Worm (Caenorhabditis elegans): ENCODE results near the gene T26A5.8.

The T26A5.8 gene

ce11 chrIII:6447521-6447920, 15.1 kb downstream of the T26A5.8 start (continued):
- no peak for TF ChIP-seq lin-11 (tag; optimal IDR thresholded peaks at IDR 0.05)
- TF ChIP-seq sem-4 (tag; optimal IDR thresholded peaks at IDR 0.05): no peak
- no peak for TF ChIP-seq ztf-11 (tag; optimal IDR thresholded peaks at IDR 0.05)
- no peak for TF ChIP-seq unc-39 (tag; optimal IDR thresholded peaks at IDR 0.05)
- peak; percentile 48 for TF ChIP-seq blmp-1 (tag; optimal IDR thresholded peaks at IDR 0.05; ENCODE audit: insufficient read depth)
- no peak for TF ChIP-seq lin-39 (tag; optimal IDR thresholded peaks at IDR 0.05)
- TF ChIP-seq nhr-12 (tag; optimal IDR thresholded peaks at IDR 0.05): no peak
- no peak for TF ChIP-seq egl-27 (tag; optimal IDR thresholded peaks at IDR 0.05)
- no peak for TF ChIP-seq nhr-237 (tag; optimal IDR thresholded peaks at IDR 0.05)
- no peak for TF ChIP-seq mbf-1 (tag; optimal IDR thresholded peaks at IDR 0.05)
- TF ChIP-seq dmd-4 (tag; optimal IDR thresholded peaks at IDR 0.05): no peak
- no peak for TF ChIP-seq Y55F3AM.14 (GFP tag; optimal IDR thresholded peaks at IDR 0.05)
- no peak for TF ChIP-seq ceh-16 (tag; optimal IDR thresholded peaks at IDR 0.05)
- peak; percentile 43 for TF ChIP-seq C34F6.9 (tag; optimal IDR thresholded peaks at IDR 0.05)
- peak; percentile 84 for TF ChIP-seq crh-2 (tag; optimal IDR thresholded peaks at IDR 0.05)
- TF ChIP-seq lin-13 (GFP tag; optimal IDR thresholded peaks at IDR 0.05): peak; percentile 22
- no peak for TF ChIP-seq peb-1 (tag; optimal IDR thresholded peaks at IDR 0.05)
- TF ChIP-seq elt-3 (tag; optimal IDR thresholded peaks at IDR 0.05): no peak
- no peak for TF ChIP-seq ztf-1 (GFP tag; conservative IDR thresholded peaks at IDR 0.05)
- TF ChIP-seq nhr-23 (tag; optimal IDR thresholded peaks at IDR 0.05): no peak
- no peak for TF ChIP-seq ama-1 (optimal IDR thresholded peaks at IDR 0.05)
- peak; percentile 73 for TF ChIP-seq nhr-25 (tag; optimal IDR thresholded peaks at IDR 0.05)
- TF ChIP-seq ztf-4 (tag; optimal IDR thresholded peaks at IDR 0.05): no peak

DNA sequence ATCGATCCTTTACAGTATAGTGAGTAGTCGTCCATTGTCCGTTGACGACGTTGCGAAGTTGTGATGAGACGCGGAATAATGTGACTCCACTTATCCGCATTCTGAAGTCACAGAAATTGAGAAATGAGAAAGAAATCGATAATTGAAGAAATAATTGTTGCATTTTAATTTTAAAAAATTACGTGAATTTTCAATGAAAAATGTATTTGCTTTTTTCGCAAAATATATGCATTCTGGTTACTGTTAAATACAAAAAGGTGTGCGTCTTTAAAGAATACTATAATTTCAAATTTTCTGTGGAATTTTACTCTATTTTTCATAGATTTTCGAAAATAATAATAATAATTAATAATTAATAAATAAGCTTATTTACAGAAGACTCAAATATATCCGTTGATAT, 15.8 kb downstream of the T26A5.8 start, which contains the start of gene let-721:
Gene let-721 (minus strand): TSS at position 101 of the 400 bp plus-strand sequence.
- TF ChIP-seq nhr-21 (tag; optimal IDR thresholded peaks at IDR 0.05) (no peak), gmeb-1 (tag; optimal IDR thresholded peaks at IDR 0.05) (no peak), unc-55 (GFP tag; optimal IDR thresholded peaks at IDR 0.05) (no peak), peb-1 (tag; optimal IDR thresholded peaks at IDR 0.05) (no peak)

DNA sequence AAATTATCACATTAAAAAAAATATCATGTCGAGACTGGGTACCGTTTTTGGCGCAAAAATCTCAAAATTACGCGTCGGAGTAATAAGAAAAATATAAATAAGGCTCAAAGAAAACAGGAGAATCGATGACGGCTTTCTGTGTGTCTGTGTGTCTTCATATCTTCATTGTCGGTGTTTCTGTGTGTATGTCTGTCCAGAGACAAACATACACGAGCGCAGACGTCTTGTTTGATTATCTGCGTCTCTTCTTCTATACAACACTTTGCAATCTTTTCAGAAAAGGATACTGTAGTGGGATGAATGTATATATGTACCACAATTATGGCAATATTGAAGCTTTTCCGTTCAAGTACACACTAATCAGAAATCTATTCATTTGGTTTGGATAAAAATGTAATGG, 18.3 kb downstream of the T26A5.8 start, which contains the start of gene C05D11.13:
Gene C05D11.13 (minus strand): TSS at position 252 of the 400 bp plus-strand sequence.
- TF ChIP-seq aly-2 (tag; optimal IDR thresholded peaks at IDR 0.05) (no peak), mab-5 (tag; optimal IDR thresholded peaks at IDR 0.05) (no peak), lin-39 (tag; optimal IDR thresholded peaks at IDR 0.05) (no peak), dmd-4 (tag; optimal IDR thresholded peaks at IDR 0.05) (no peak), sma-9 (GFP tag; optimal IDR thresholded peaks at IDR 0.05) (peak; percentile 59), sma-9 (tag; optimal IDR thresholded peaks at IDR 0.05) (no peak), unc-55 (GFP tag; optimal IDR thresholded peaks at IDR 0.05) (peak; percentile 51), nhr-129 (tag; optimal IDR thresholded peaks at IDR 0.05) (peak; percentile 59), F13H6.1 (tag; optimal IDR thresholded peaks at IDR 0.05) (peak; percentile 56), nhr-21 (tag; optimal IDR thresholded peaks at IDR 0.05) (peak; percentile 0), elt-1 (tag; optimal IDR thresholded peaks at IDR 0.05) (no peak), C34F6.9 (tag; optimal IDR thresholded peaks at IDR 0.05) (peak; percentile 68), lsy-2 (tag; optimal IDR thresholded peaks at IDR 0.05) (peak in 1 of 2 experiments; percentile 84), fos-1 (tag; optimal IDR thresholded peaks at IDR 0.05) (peak; percentile 32), crh-2 (tag; optimal IDR thresholded peaks at IDR 0.05) (peak; percentile 65), sma-3 (GFP tag; optimal IDR thresholded peaks at IDR 0.05) (peak; percentile 47), ztf-4 (tag; optimal IDR thresholded peaks at IDR 0.05) (peak; percentile 16), nhr-25 (tag; optimal IDR thresholded peaks at IDR 0.05) (peak; percentile 7)

DNA sequence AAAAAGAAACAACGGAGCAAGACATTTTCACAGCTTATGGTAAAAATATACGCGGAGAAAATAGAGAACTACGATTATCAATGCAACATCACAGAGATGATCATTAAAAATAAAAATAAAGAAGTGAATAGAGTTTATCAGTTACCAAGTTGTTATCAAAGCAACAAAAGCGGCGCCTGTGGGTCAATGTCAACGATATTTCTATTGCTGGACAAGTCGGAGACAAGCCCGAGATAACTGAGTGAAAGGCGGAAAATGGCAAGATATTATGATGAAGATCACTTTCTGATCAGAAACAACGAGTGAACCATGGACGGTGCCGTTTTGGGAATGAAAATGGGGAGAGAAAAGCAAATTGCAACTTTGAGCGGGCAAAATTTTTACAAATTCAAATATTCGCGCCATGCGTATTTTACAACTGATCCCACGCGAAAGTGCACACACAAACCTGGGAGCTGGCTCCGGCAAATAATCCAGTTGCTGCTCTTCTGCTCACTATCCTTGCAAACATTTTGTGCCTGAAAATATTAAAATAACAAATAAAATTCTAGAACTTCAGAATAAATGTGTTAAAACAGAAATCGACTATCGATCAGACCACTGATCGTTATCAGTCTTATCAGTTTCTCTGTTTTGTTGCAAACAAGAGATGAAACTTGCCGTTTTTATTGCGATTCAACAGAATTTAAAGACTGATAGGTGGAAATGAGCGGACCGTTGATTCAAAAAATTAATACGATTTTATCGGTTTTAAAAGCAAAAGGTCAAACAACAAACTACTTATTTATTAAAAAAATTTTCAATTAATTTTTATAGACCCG, 20.1 kb downstream of the T26A5.8 start, which contains the start of gene mel-32:
Gene mel-32 (minus strand): TSS at position 696 of the 821 bp plus-strand sequence.
- TF ChIP-seq crh-2 (tag; optimal IDR thresholded peaks at IDR 0.05): peak; percentile 16
- TF ChIP-seq nhr-6 (tag; optimal IDR thresholded peaks at IDR 0.05): no peak
- TF ChIP-seq ama-1 (optimal IDR thresholded peaks at IDR 0.05): peak; percentile 31
- TF ChIP-seq sma-3 (GFP tag; optimal IDR thresholded peaks at IDR 0.05): peak; percentile 2
- no peak for TF ChIP-seq mbf-1 (tag; optimal IDR thresholded peaks at IDR 0.05)
- TF ChIP-seq nhr-77 (tag; optimal IDR thresholded peaks at IDR 0.05): no peak
- TF ChIP-seq lsy-2 (tag; optimal IDR thresholded peaks at IDR 0.05): peak in 1 of 2 experiments; percentile 49
- peak; percentile 21 for TF ChIP-seq blmp-1 (tag; optimal IDR thresholded peaks at IDR 0.05; ENCODE audit: insufficient read depth)
- peak; percentile 22 for TF ChIP-seq fos-1 (tag; optimal IDR thresholded peaks at IDR 0.05)
- TF ChIP-seq sma-9 (GFP tag; optimal IDR thresholded peaks at IDR 0.05): peak; percentile 22
- TF ChIP-seq sma-9 (tag; optimal IDR thresholded peaks at IDR 0.05): no peak
